Worm (Caenorhabditis elegans): ENCODE measurements around the gene F47B10.4.

F47B10.4 gene

ce11 chrX:10900952-10901351 is 9.9 kb downstream of the F47B10.4 start (continued):
- TF ChIP-seq pag-3 (tag; optimal IDR thresholded peaks at IDR 0.05; ENCODE audit: borderline replicate concordance, insufficient read depth) (peak; percentile 8), fkh-10 (GFP tag; optimal IDR thresholded peaks at IDR 0.05) (peak; percentile 81), mef-2 (tag; optimal IDR thresholded peaks at IDR 0.05) (peak; percentile 14), nhr-47 (tag; optimal IDR thresholded peaks at IDR 0.05) (peak; percentile 59), efl-3 (GFP tag; optimal IDR thresholded peaks at IDR 0.05) (no peak), lin-14 (GFP tag; optimal IDR thresholded peaks at IDR 0.05) (peak; percentile 99), dsc-1 (tag; optimal IDR thresholded peaks at IDR 0.05) (peak; percentile 58), mdl-1 (tag; optimal IDR thresholded peaks at IDR 0.05) (peak in 1 of 2 experiments; percentile 61), lin-13 (GFP tag; optimal IDR thresholded peaks at IDR 0.05) (peak; percentile 7), ets-5 (GFP tag; IDR thresholded peaks at IDR 0.05) (no peak), ceh-90 (tag; optimal IDR thresholded peaks at IDR 0.05) (no peak), egl-13 (tag; optimal IDR thresholded peaks at IDR 0.05) (no peak), pqm-1 (tag; optimal IDR thresholded peaks at IDR 0.05) (no peak), elt-2 (tag; optimal IDR thresholded peaks at IDR 0.05) (no peak), xbp-1 (tag; optimal IDR thresholded peaks at IDR 0.05) (peak; percentile 23), elt-3 (tag; optimal IDR thresholded peaks at IDR 0.05) (peak in 4 of 6 experiments; percentile 31 to 73 (median 41)), nhr-11 (tag; optimal IDR thresholded peaks at IDR 0.05) (no peak), F16B12.6 (tag; optimal IDR thresholded peaks at IDR 0.05) (peak; percentile 30), skn-1 (tag; optimal IDR thresholded peaks at IDR 0.05) (peak; percentile 41), hlh-4 (tag; optimal IDR thresholded peaks at IDR 0.05) (no peak), ceh-8 (GFP tag; optimal IDR thresholded peaks at IDR 0.05) (no peak), nhr-84 (tag; optimal IDR thresholded peaks at IDR 0.05) (no peak), ces-1 (GFP tag; optimal IDR thresholded peaks at IDR 0.05) (no peak), zag-1 (tag; optimal IDR thresholded peaks at IDR 0.05) (no peak), sptf-1 (tag; optimal IDR thresholded peaks at IDR 0.05) (no peak), lsy-2 (tag; optimal IDR thresholded peaks at IDR 0.05) (peak; percentile 37 to 75), C34B4.2 (tag; optimal IDR thresholded peaks at IDR 0.05) (no peak), unc-62 (GFP tag; optimal IDR thresholded peaks at IDR 0.05) (no peak), jun-1 (tag; optimal IDR thresholded peaks at IDR 0.05) (no peak), aly-2 (tag; optimal IDR thresholded peaks at IDR 0.05) (no peak), lin-35 (GFP tag; optimal IDR thresholded peaks at IDR 0.05) (peak; percentile 13 to 54), unc-30 (tag; optimal IDR thresholded peaks at IDR 0.05) (no peak), lin-39 (tag; optimal IDR thresholded peaks at IDR 0.05) (no peak), nhr-85 (tag) (peak; percentile 74), ceh-82 (tag; optimal IDR thresholded peaks at IDR 0.05) (peak in 2 of 3 experiments; percentile 59 to 77), mep-1 (tag; optimal IDR thresholded peaks at IDR 0.05) (peak; percentile 80), mab-9 (GFP tag; IDR thresholded peaks at IDR 0.05) (no peak), hpl-2 (GFP tag; optimal IDR thresholded peaks at IDR 0.05) (no peak), unc-98 (GFP tag; IDR thresholded peaks at IDR 0.05) (no peak), ztf-4 (tag; optimal IDR thresholded peaks at IDR 0.05) (no peak), snu-23 (GFP tag; optimal IDR thresholded peaks at IDR 0.05) (peak; percentile 74), aha-1 (tag; optimal IDR thresholded peaks at IDR 0.05) (no peak), pax-3 (tag; optimal IDR thresholded peaks at IDR 0.05) (no peak), fos-1 (tag; optimal IDR thresholded peaks at IDR 0.05) (peak; percentile 32), nhr-237 (tag; optimal IDR thresholded peaks at IDR 0.05) (no peak), fkh-8 (tag; optimal IDR thresholded peaks at IDR 0.05) (peak; percentile 63), tlp-1 (tag; optimal IDR thresholded peaks at IDR 0.05) (no peak), isw-1 (GFP tag; IDR thresholded peaks at IDR 0.05) (no peak), blmp-1 (tag; optimal IDR thresholded peaks at IDR 0.05) (no peak), grh-1 (GFP tag; IDR thresholded peaks at IDR 0.05) (no peak), rnt-1 (tag; optimal IDR thresholded peaks at IDR 0.05) (peak; percentile 66), dpl-1 (GFP tag; optimal IDR thresholded peaks at IDR 0.05) (peak in 2 of 3 experiments; percentile 5 to 19), C04F5.9 (tag; optimal IDR thresholded peaks at IDR 0.05) (no peak), nhr-90 (tag; optimal IDR thresholded peaks at IDR 0.05; ENCODE audit: poor library complexity) (peak; percentile 25)

All from whole organism, L1 larva.